Fruit fly (Drosophila melanogaster): ENCODE results near the gene drd.
A peak's percentile ranks its signal among the peaks of the same experiment; 100 is the strongest.

drd gene

dm6 chrX:15120116-15120515, 5.4 kb upstream of the drd start (continued):
- no peak for TF ChIP-seq Lhr (GFP tag; optimal IDR thresholded peaks at IDR 0.05)
- peak; percentile 92 for TF ChIP-seq Med (GFP tag)
- TF ChIP-seq repo (GFP tag; optimal IDR thresholded peaks at IDR 0.05): no peak
- no peak for TF ChIP-seq CG1529 (GFP tag; optimal IDR thresholded peaks at IDR 0.05)
- peak; percentile 28 for TF ChIP-seq CG16815 (GFP tag; optimal IDR thresholded peaks at IDR 0.05)
- TF ChIP-seq gt (GFP tag; IDR thresholded peaks at IDR 0.05): no peak
- no peak for TF ChIP-seq btn (GFP tag; optimal IDR thresholded peaks at IDR 0.05)
- TF ChIP-seq CG8944 (GFP tag; optimal IDR thresholded peaks at IDR 0.05): no peak
- no peak for TF ChIP-seq CG12744 (GFP tag; optimal IDR thresholded peaks at IDR 0.05)
- no peak for TF ChIP-seq Sin3A (optimal IDR thresholded peaks at IDR 0.05)
- no peak for TF ChIP-seq CG3838 (GFP tag; optimal IDR thresholded peaks at IDR 0.05)
- TF ChIP-seq CG1602 (GFP tag; optimal IDR thresholded peaks at IDR 0.05): no peak
- TF ChIP-seq CG10565 (GFP tag; optimal IDR thresholded peaks at IDR 0.05): no peak
- no peak for TF ChIP-seq CG7928 (GFP tag; optimal IDR thresholded peaks at IDR 0.05)
- TF ChIP-seq stc (GFP tag; IDR thresholded peaks at IDR 0.05): no peak
- TF ChIP-seq CG13424 (tag; optimal IDR thresholded peaks at IDR 0.05): peak; percentile 37
- no peak for TF ChIP-seq Doc2 (GFP tag; IDR thresholded peaks at IDR 0.05)
- no peak for TF ChIP-seq Hr3 (GFP tag; optimal IDR thresholded peaks at IDR 0.05)
- no peak for TF ChIP-seq sqz (GFP tag; optimal IDR thresholded peaks at IDR 0.05)
- no peak for TF ChIP-seq CG6683 (GFP tag; optimal IDR thresholded peaks at IDR 0.05)
- no peak for TF ChIP-seq CG30020 (tag; optimal IDR thresholded peaks at IDR 0.05)
- TF ChIP-seq CG16863 (GFP tag; optimal IDR thresholded peaks at IDR 0.05): no peak
- no peak for TF ChIP-seq GATAe (GFP tag; conservative IDR thresholded peaks at IDR 0.05)
- peak; percentile 66 for TF ChIP-seq lab (GFP tag; optimal IDR thresholded peaks at IDR 0.05)
- no peak for TF ChIP-seq CG6854 (GFP tag; optimal IDR thresholded peaks at IDR 0.05)
- TF ChIP-seq CG32772 (GFP tag; IDR thresholded peaks at IDR 0.05): peak; percentile 19; the same call in 1 of the 2 replicates
- TF ChIP-seq bab2 (GFP tag; optimal IDR thresholded peaks at IDR 0.05): no peak
- TF ChIP-seq luna (GFP tag; optimal IDR thresholded peaks at IDR 0.05): no peak
- TF ChIP-seq row (GFP tag; IDR thresholded peaks at IDR 0.05): peak; percentile 59
- no peak for TF ChIP-seq CG17359 (tag; optimal IDR thresholded peaks at IDR 0.05)
- no peak for TF ChIP-seq her (GFP tag; optimal IDR thresholded peaks at IDR 0.05)
- TF ChIP-seq gce (GFP tag; IDR thresholded peaks at IDR 0.05): no peak
- TF ChIP-seq Dbx (GFP tag; IDR thresholded peaks at IDR 0.05): peak; percentile 48; the same call in 2 of the 3 replicates
- TF ChIP-seq lola (GFP tag; optimal IDR thresholded peaks at IDR 0.05): no peak
- TF ChIP-seq zen2 (GFP tag; IDR thresholded peaks at IDR 0.05; ENCODE audit: partially characterized antibody): no peak
- TF ChIP-seq YL-1 (GFP tag; optimal IDR thresholded peaks at IDR 0.05): no peak
- no peak for TF ChIP-seq gfzf (GFP tag; optimal IDR thresholded peaks at IDR 0.05)
- TF ChIP-seq ase (GFP tag; IDR thresholded peaks at IDR 0.05): no peak
- no peak for TF ChIP-seq Dfd (GFP tag; optimal IDR thresholded peaks at IDR 0.05)
- TF ChIP-seq slou (GFP tag; optimal IDR thresholded peaks at IDR 0.05): no peak
- TF ChIP-seq Hr39 (optimal IDR thresholded peaks at IDR 0.05): no peak
- peak; percentile 33 for TF ChIP-seq nmo (GFP tag; optimal IDR thresholded peaks at IDR 0.05)
- peak; percentile 9; the same call in 1 of the 2 replicates for TF ChIP-seq Ada2b (GFP tag; IDR thresholded peaks at IDR 0.05)
- TF ChIP-seq CG4282 (GFP tag; optimal IDR thresholded peaks at IDR 0.05): no peak
- peak; percentile 62 for TF ChIP-seq CG11504 (tag; optimal IDR thresholded peaks at IDR 0.05)
- no peak for TF ChIP-seq insv (GFP tag; optimal IDR thresholded peaks at IDR 0.05)
- TF ChIP-seq CG1024 (GFP tag; IDR thresholded peaks at IDR 0.05): no peak
- TF ChIP-seq CG17361 (GFP tag; IDR thresholded peaks at IDR 0.05): peak; percentile 30; the same call in 1 of the 3 replicates
- no peak for TF ChIP-seq MESR4 (GFP tag; optimal IDR thresholded peaks at IDR 0.05)
- TF ChIP-seq CG10321 (GFP tag; IDR thresholded peaks at IDR 0.05): no peak
- TF ChIP-seq CG9876 (GFP tag; optimal IDR thresholded peaks at IDR 0.05): no peak
- TF ChIP-seq chn (GFP tag; optimal IDR thresholded peaks at IDR 0.05): no peak
- TF ChIP-seq ind (GFP tag; optimal IDR thresholded peaks at IDR 0.05): peak; percentile 33
